Worm (Caenorhabditis elegans) whole organism, young adult: ENCODE data around the gene srh-102.

Experiments used
- B0019.2 ChIP-seq: fragments of 200-800 bp; sonication (Bioruptor generic); conservative IDR thresholded peaks from 2 replicates; pipeline ENCODE4 v1.3.6; 2022; ENCODE audit warnings: missing genetic modification reagents, missing genetic modification characterization, missing compliant biosample characterization
- B0336.3 ChIP-seq: fragments of 200-800 bp; sonication (Bioruptor generic); IDR thresholded peaks from 2 replicates; pipeline ENCODE4 v1.3.6; 2022; ENCODE audit warnings: missing genetic modification characterization, missing compliant biosample characterization
- C06A6.2 ChIP-seq: fragments of 200-800 bp; sonication (Bioruptor generic); conservative IDR thresholded peaks from 2 replicates; pipeline ENCODE4 v1.3.6; 2022; ENCODE audit warnings: missing genetic modification characterization, missing compliant biosample characterization
- C17E4.6 ChIP-seq: fragments of 200-800 bp; sonication (Bioruptor generic); IDR thresholded peaks from 2 replicates; pipeline ENCODE4 v1.3.6; 2022; ENCODE audit warnings: missing genetic modification reagents, missing genetic modification characterization, missing compliant biosample characterization
- D2030.7 ChIP-seq: fragments of 200-800 bp; sonication (Bioruptor generic); IDR thresholded peaks from 2 replicates; pipeline ENCODE4 v1.3.6; 2022; ENCODE audit warnings: missing genetic modification reagents, missing genetic modification characterization, missing compliant biosample characterization
- F37B4.10 ChIP-seq: fragments of 200-800 bp; sonication (Bioruptor generic); IDR thresholded peaks from 2 replicates; pipeline ENCODE4 v1.3.6; 2022; ENCODE audit warnings: missing genetic modification characterization, missing compliant biosample characterization
- F55B11.4 ChIP-seq: sonication (generic microtip); optimal IDR thresholded peaks from 2 replicates; lab custom pipeline; 2016; ENCODE audit warnings: missing compliant biosample characterization, missing genetic modification characterization, borderline replicate concordance; ENCODE audit not compliant: insufficient read depth
- F57A8.1 ChIP-seq: fragments of 200-800 bp; sonication (Bioruptor generic); optimal IDR thresholded peaks from 2 replicates; lab custom pipeline; 2018; ENCODE audit warnings: mild to moderate bottlenecking, missing genetic modification characterization, moderate library complexity, missing compliant biosample characterization
- K12H6.12 ChIP-seq: fragments of 200-800 bp; sonication (Bioruptor generic); optimal IDR thresholded peaks from 2 replicates; lab custom pipeline; 2018; ENCODE audit warnings: mild to moderate bottlenecking, missing genetic modification characterization, missing compliant biosample characterization
- T26A5.8 ChIP-seq: sonication (generic microtip); optimal IDR thresholded peaks from 2 replicates; lab custom pipeline; 2016; ENCODE audit warnings: missing genetic modification characterization, missing compliant biosample characterization
- Y53F4B.3 ChIP-seq: fragments of 200-800 bp; sonication (Bioruptor generic); IDR thresholded peaks from 2 replicates; pipeline ENCODE4 v1.3.6; 2022; ENCODE audit warnings: missing genetic modification reagents, missing genetic modification characterization, missing compliant biosample characterization
- Y79H2A.3 ChIP-seq: fragments of 200-800 bp; sonication (Bioruptor generic); conservative IDR thresholded peaks from 2 replicates; pipeline ENCODE4 v1.3.6; 2022; ENCODE audit warnings: missing genetic modification reagents, missing genetic modification characterization, missing compliant biosample characterization
- akir-1 ChIP-seq: fragments of 200-800 bp; sonication (Bioruptor generic); optimal IDR thresholded peaks from 2 replicates; lab custom pipeline; 2018; ENCODE audit warnings: mild to moderate bottlenecking, missing genetic modification characterization, moderate library complexity, missing compliant biosample characterization
- aptf-3 ChIP-seq: fragments of 200-800 bp; sonication (Bioruptor generic); IDR thresholded peaks from 2 replicates; pipeline ENCODE4 v1.3.6; 2022; ENCODE audit warnings: missing genetic modification characterization, missing compliant biosample characterization
- cebp-2 ChIP-seq: fragments of 200-800 bp; sonication (Bioruptor generic); IDR thresholded peaks from 2 replicates; pipeline ENCODE4 v1.3.6; 2022; ENCODE audit warnings: missing genetic modification characterization, missing compliant biosample characterization
- ceh-100 ChIP-seq: fragments of 200-800 bp; sonication (Bioruptor generic); IDR thresholded peaks from 2 replicates; pipeline ENCODE4 v1.3.6; 2022; ENCODE audit warnings: missing genetic modification reagents, missing genetic modification characterization, missing compliant biosample characterization
- ceh-58 ChIP-seq: fragments of 200-800 bp; sonication (Bioruptor generic); IDR thresholded peaks from 2 replicates; pipeline ENCODE4 v1.3.6; 2022; ENCODE audit warnings: missing genetic modification characterization, missing compliant biosample characterization
- dpl-1 ChIP-seq: fragments of 150-350 bp; optimal IDR thresholded peaks from 2 replicates; lab custom pipeline; 2014; ENCODE audit warnings: missing biosample characterization, missing genetic modification reagents, missing genetic modification characterization
- efl-1 ChIP-seq: fragments of 150-350 bp; optimal IDR thresholded peaks from 2 replicates; lab custom pipeline; 2014; ENCODE audit warnings: missing biosample characterization, missing genetic modification reagents, missing genetic modification characterization
- egrh-3 ChIP-seq: fragments of 200-800 bp; sonication (Bioruptor generic); IDR thresholded peaks from 2 replicates; pipeline ENCODE4 v1.3.6; 2022; ENCODE audit warnings: missing genetic modification reagents, missing genetic modification characterization, missing compliant biosample characterization
- hlh-26 ChIP-seq: fragments of 200-800 bp; sonication (Bioruptor generic); conservative IDR thresholded peaks from 2 replicates; pipeline ENCODE4 v1.3.6; 2022; ENCODE audit warnings: missing genetic modification reagents, missing genetic modification characterization, missing compliant biosample characterization
- hsf-1 ChIP-seq: fragments of 200-800 bp; sonication (Bioruptor generic); IDR thresholded peaks from 2 replicates; pipeline ENCODE4 v1.3.6; 2022; ENCODE audit warnings: missing genetic modification reagents, missing genetic modification characterization, missing compliant biosample characterization
- lin-26 ChIP-seq: fragments of 200-800 bp; sonication (Bioruptor generic); IDR thresholded peaks from 2 replicates; pipeline ENCODE4 v1.3.6; 2022; ENCODE audit warnings: missing genetic modification reagents, missing genetic modification characterization, missing compliant biosample characterization
- madf-10 ChIP-seq: sonication (generic microtip); optimal IDR thresholded peaks from 2 replicates; lab custom pipeline; 2016; ENCODE audit warnings: mild to moderate bottlenecking, missing genetic modification characterization, missing compliant biosample characterization
- madf-8 ChIP-seq: fragments of 200-800 bp; sonication (Bioruptor generic); conservative IDR thresholded peaks from 2 replicates; pipeline ENCODE4 v1.3.6; 2022; ENCODE audit warnings: missing genetic modification reagents, missing genetic modification characterization, missing compliant biosample characterization
- mxl-1 ChIP-seq: sonication (generic microtip); optimal IDR thresholded peaks from 2 replicates; lab custom pipeline; 2016; ENCODE audit warnings: missing genetic modification characterization, missing compliant biosample characterization
- nfya-1 ChIP-seq: sonication (generic microtip); optimal IDR thresholded peaks from 2 replicates; lab custom pipeline; 2017; ENCODE audit warnings: antibody characterized with exemption, missing compliant biosample characterization, missing genetic modification characterization, borderline replicate concordance; ENCODE audit not compliant: insufficient read depth
- nfyb-1 ChIP-seq: fragments of 200-800 bp; sonication (Bioruptor generic); IDR thresholded peaks from 2 replicates; pipeline ENCODE4 v1.3.6; 2022; ENCODE audit warnings: missing genetic modification reagents, missing genetic modification characterization, missing compliant biosample characterization
- nhr-179 ChIP-seq: sonication (generic microtip); optimal IDR thresholded peaks from 2 replicates; lab custom pipeline; 2016; ENCODE audit warnings: mild to moderate bottlenecking, missing genetic modification characterization, missing compliant biosample characterization
- nhr-27 ChIP-seq: fragments of 200-800 bp; sonication (Bioruptor generic); optimal IDR thresholded peaks from 2 replicates; lab custom pipeline; 2018; ENCODE audit warnings: mild to moderate bottlenecking, missing genetic modification characterization, moderate library complexity, missing compliant biosample characterization
- pbrm-1 ChIP-seq: fragments of 200-800 bp; sonication (Bioruptor generic); IDR thresholded peaks from 2 replicates; pipeline ENCODE4 v1.3.6; 2022; ENCODE audit warnings: missing genetic modification reagents, missing genetic modification characterization, missing compliant biosample characterization
- rcor-1 ChIP-seq: fragments of 200-800 bp; sonication (Bioruptor generic); IDR thresholded peaks from 2 replicates; pipeline ENCODE4 v1.3.6; 2022; ENCODE audit warnings: missing genetic modification reagents, missing genetic modification characterization, missing compliant biosample characterization
- rec-8 ChIP-seq, 2 experiments: sonication (generic microtip); optimal IDR thresholded peaks; 2 replicates each; lab custom pipeline; 2016; ENCODE audit warnings: mild to moderate bottlenecking in 2 of 2, missing genetic modification characterization in 2 of 2, missing genetic modification reagents in 2 of 2, missing genotype in 2 of 2, missing biosample characterization in 1 of 2, missing compliant biosample characterization in 1 of 2, moderate library complexity in 1 of 2
- repo-1 ChIP-seq: sonication (generic microtip); optimal IDR thresholded peaks from 2 replicates; lab custom pipeline; 2017; ENCODE audit warnings: mild to moderate bottlenecking, missing genetic modification characterization, missing compliant biosample characterization
- sea-2 ChIP-seq: fragments of 200-800 bp; sonication (Bioruptor generic); IDR thresholded peaks from 2 replicates; pipeline ENCODE4 v1.3.6; 2022; ENCODE audit warnings: missing genetic modification characterization, missing compliant biosample characterization
- snpc-1.1 ChIP-seq: sonication (generic microtip); optimal IDR thresholded peaks from 2 replicates; lab custom pipeline; 2017; ENCODE audit warnings: missing genetic modification characterization, mild to moderate bottlenecking, missing compliant biosample characterization, antibody characterized with exemption, moderate library complexity, missing genotype, missing genetic modification reagents; ENCODE audit not compliant: insufficient read depth
- snpc-3.4 ChIP-seq: sonication (generic microtip); optimal IDR thresholded peaks from 2 replicates; lab custom pipeline; 2017; ENCODE audit warnings: missing genetic modification characterization, mild to moderate bottlenecking, missing compliant biosample characterization, antibody characterized with exemption, moderate library complexity, missing genotype, missing genetic modification reagents
- somi-1 ChIP-seq: fragments of 200-800 bp; sonication (Bioruptor generic); optimal IDR thresholded peaks from 2 replicates; lab custom pipeline; 2018; ENCODE audit warnings: mild to moderate bottlenecking, missing genetic modification characterization, missing compliant biosample characterization
- tlf-1 ChIP-seq: fragments of 200-800 bp; sonication (Bioruptor generic); optimal IDR thresholded peaks from 2 replicates; lab custom pipeline; 2018; ENCODE audit warnings: mild to moderate bottlenecking, missing genetic modification characterization, missing compliant biosample characterization
- xnd-1 ChIP-seq: sonication (generic microtip); optimal IDR thresholded peaks from 2 replicates; lab custom pipeline; 2016; ENCODE audit warnings: missing genotype, missing genetic modification reagents, missing genetic modification characterization, missing compliant biosample characterization
- zfh-2 ChIP-seq: fragments of 200-800 bp; sonication (Bioruptor generic); conservative IDR thresholded peaks from 2 replicates; pipeline ENCODE4 v1.3.6; 2022; ENCODE audit warnings: missing genetic modification reagents, missing genetic modification characterization, missing compliant biosample characterization
- ztf-25 ChIP-seq: fragments of 200-800 bp; sonication (Bioruptor generic); IDR thresholded peaks from 2 replicates; pipeline ENCODE4 v1.3.6; 2022; ENCODE audit warnings: missing genetic modification reagents, missing genetic modification characterization, missing compliant biosample characterization
- ztf-26 ChIP-seq: sonication (generic microtip); optimal IDR thresholded peaks from 2 replicates; lab custom pipeline; 2017; ENCODE audit warnings: missing genetic modification characterization, missing compliant biosample characterization
- ztf-3 ChIP-seq: fragments of 200-800 bp; sonication (Bioruptor generic); optimal IDR thresholded peaks from 2 replicates; lab custom pipeline; 2018; ENCODE audit warnings: mild to moderate bottlenecking, missing genetic modification characterization, missing compliant biosample characterization

Gene srh-102

DNA sequence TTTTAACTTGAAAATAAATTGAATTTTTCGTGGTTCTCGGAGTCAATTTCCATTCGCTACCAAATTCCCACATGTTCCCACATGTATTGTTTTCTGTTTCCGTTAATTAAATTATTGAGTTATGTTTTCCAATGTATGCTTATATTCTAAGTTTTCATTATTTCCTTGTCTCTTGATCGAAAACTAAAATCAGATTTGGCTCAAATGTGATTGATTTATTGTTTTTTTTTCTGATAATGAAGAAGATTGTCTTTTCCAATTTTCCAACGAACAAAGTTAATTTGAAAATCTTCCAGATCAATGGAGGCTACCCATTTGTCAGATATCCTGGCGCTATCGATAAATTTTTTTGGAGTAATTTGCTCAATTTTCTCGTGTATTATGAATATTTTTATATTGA, 8.4 kb upstream of the srh-102 start, which contains the start of gene srbc-25:
TSS of gene srbc-25 (plus strand) at position 301 of the 400 bp plus-strand sequence.
- TF ChIP-seq ceh-58 (GFP tag; lab: Robert Waterston, UW): no peak
- no peak for TF ChIP-seq somi-1 (GFP tag; lab: Kevin White, UChicago)
- no peak for TF ChIP-seq hlh-26 (GFP tag; lab: Robert Waterston, UW)
- TF ChIP-seq xnd-1 (tag; lab: Kevin White, UChicago): no peak
- TF ChIP-seq nhr-27 (tag; lab: Kevin White, UChicago): no peak
- no peak for TF ChIP-seq pbrm-1
- no peak for TF ChIP-seq D2030.7
- no peak for TF ChIP-seq zfh-2
- TF ChIP-seq Y79H2A.3 (GFP tag; lab: Robert Waterston, UW): no peak
- TF ChIP-seq nfya-1 (tag; lab: Kevin White, UChicago): no peak
- no peak for TF ChIP-seq cebp-2
- TF ChIP-seq nfyb-1 (GFP tag; lab: Robert Waterston, UW): no peak
- no peak for TF ChIP-seq snpc-1.1 (tag; lab: Kevin White, UChicago)
- TF ChIP-seq rcor-1 (GFP tag; lab: Robert Waterston, UW): no peak
- no peak for TF ChIP-seq lin-26 (GFP tag; lab: Robert Waterston, UW)
- no peak for TF ChIP-seq ztf-25 (GFP tag; lab: Robert Waterston, UW)
- no peak for TF ChIP-seq madf-8 (GFP tag; lab: Robert Waterston, UW)
- no peak for TF ChIP-seq sea-2 (GFP tag; lab: Robert Waterston, UW)

DNA sequence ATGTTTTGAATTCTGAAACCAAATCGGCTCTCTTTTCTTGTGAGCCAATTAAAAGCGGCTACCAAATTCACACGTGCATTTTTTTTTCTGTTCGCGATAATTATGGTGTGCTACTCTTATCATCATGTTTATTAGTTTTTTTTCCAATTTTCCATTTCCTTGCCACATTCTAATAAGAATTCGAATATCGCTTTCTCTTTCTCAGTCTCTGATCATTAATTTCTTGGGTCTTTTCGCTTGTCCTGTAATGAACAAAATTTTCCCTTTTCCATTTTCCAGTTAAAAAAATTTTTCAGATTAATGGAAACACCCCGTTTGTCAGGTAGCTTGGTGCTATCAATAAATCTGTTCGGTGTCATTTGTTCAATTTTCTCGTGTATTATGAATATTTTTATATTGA, 6.2 kb upstream of the srh-102 start, which contains the start of gene srbc-26:
TSS of gene srbc-26 (plus strand) at position 301 of the 400 bp plus-strand sequence.
- no peak for TF ChIP-seq repo-1 (tag; lab: Kevin White, UChicago)
- TF ChIP-seq nfya-1 (tag; lab: Kevin White, UChicago): no peak
- no peak for TF ChIP-seq ceh-100 (GFP tag; lab: Robert Waterston, UW)
- no peak for TF ChIP-seq C17E4.6 (GFP tag; lab: Robert Waterston, UW)
- TF ChIP-seq F57A8.1 (GFP tag; lab: Kevin White, UChicago): no peak
- TF ChIP-seq madf-8 (GFP tag; lab: Robert Waterston, UW): no peak
- TF ChIP-seq rec-8 (tag; optimal IDR thresholded peaks at IDR 0.05; lab: Kevin White, UChicago): no peak
- TF ChIP-seq nhr-179 (tag; lab: Kevin White, UChicago): no peak
- TF ChIP-seq egrh-3 (GFP tag; lab: Robert Waterston, UW): no peak
- no peak for TF ChIP-seq dpl-1
- no peak for TF ChIP-seq C06A6.2 (GFP tag; lab: Robert Waterston, UW)
- TF ChIP-seq somi-1 (GFP tag; lab: Kevin White, UChicago): no peak
- no peak for TF ChIP-seq Y53F4B.3 (GFP tag; lab: Robert Waterston, UW)
- TF ChIP-seq akir-1 (GFP tag; lab: Kevin White, UChicago): no peak

DNA sequence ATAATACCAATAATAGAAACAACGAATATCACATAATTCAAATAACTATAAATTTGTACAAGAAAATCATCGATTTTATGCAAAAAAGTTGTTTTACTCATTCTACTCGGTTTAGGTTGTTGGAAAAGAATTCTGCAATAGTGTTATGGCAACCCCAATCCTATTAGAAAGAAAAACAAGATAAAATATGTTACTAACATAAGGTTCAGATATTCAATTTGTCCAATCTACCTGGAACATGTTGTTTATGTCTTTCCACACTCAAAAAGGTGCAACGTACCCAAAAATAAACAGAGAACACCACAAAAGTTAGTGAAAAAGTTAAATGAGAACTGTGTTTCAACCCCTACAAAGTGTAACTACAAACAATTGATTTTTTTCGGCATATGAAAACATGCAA, 5.5 kb upstream of the srh-102 start, which contains the start of gene srw-51:
TSS of gene srw-51 (minus strand) at position 101 of the 400 bp plus-strand sequence.
- TF ChIP-seq Y79H2A.3 (GFP tag; lab: Robert Waterston, UW): no peak
- no peak for TF ChIP-seq B0336.3 (GFP tag; lab: Robert Waterston, UW)
- TF ChIP-seq B0019.2 (GFP tag; lab: Robert Waterston, UW): no peak

DNA sequence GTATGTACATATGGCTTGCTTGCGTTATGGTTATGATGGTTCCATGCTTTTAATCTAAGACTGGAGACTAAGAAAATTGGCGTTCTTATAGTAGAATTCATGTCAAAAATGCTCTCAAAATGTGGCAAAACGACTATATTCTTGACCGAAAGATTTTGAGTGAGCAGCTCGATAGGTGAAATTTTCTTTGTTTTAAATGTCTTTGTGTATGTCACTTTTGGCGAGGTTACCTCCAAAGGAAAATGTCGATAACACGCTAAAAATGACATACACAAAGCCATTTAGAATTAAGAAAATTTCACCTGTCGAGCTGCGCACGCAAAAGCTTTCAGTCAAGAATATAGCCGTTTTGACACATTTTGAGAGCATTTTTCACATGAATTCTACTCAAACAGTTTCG, 2.1 kb upstream of the srh-102 start, which contains the start of gene srz-66:
TSS of gene srz-66 (minus strand) at position 101 of the 400 bp plus-strand sequence.
- TF ChIP-seq F55B11.4 (tag; lab: Kevin White, UChicago) (no peak), tlf-1 (GFP tag; lab: Kevin White, UChicago) (no peak), sea-2 (GFP tag; lab: Robert Waterston, UW) (no peak), aptf-3 (GFP tag; lab: Robert Waterston, UW) (no peak), T26A5.8 (tag; lab: Kevin White, UChicago) (no peak), F57A8.1 (GFP tag; lab: Kevin White, UChicago) (no peak), efl-1 (GFP tag; lab: Kevin White, UChicago) (no peak), K12H6.12 (tag; lab: Kevin White, UChicago) (no peak), hsf-1 (GFP tag; lab: Robert Waterston, UW) (no peak), mxl-1 (tag; lab: Kevin White, UChicago) (no peak), F37B4.10 (GFP tag; lab: Robert Waterston, UW) (no peak), ztf-26 (tag; lab: Kevin White, UChicago) (no peak), pbrm-1 (no peak), snpc-3.4 (tag; lab: Kevin White, UChicago) (no peak), madf-10 (tag; lab: Kevin White, UChicago) (no peak), Y79H2A.3 (GFP tag; lab: Robert Waterston, UW) (no peak), ztf-3 (GFP tag; lab: Kevin White, UChicago) (no peak)
